Fruit fly (Drosophila melanogaster) whole organism, prepupa: ENCODE data around the gene CG11069.

Experiments
- CG1621 ChIP-seq: fragments of 200-800 bp; sonication (Bioruptor generic); optimal IDR thresholded peaks from 3 replicates; lab custom pipeline; 2018; ENCODE audit warnings: missing biosample characterization, mild to moderate bottlenecking, missing genetic modification characterization
- CG8632 ChIP-seq: fragments of 200-800 bp; sonication (Bioruptor generic); optimal IDR thresholded peaks from 3 replicates; lab custom pipeline; 2016; ENCODE audit warnings: missing biosample characterization, missing genetic modification characterization

DNA sequence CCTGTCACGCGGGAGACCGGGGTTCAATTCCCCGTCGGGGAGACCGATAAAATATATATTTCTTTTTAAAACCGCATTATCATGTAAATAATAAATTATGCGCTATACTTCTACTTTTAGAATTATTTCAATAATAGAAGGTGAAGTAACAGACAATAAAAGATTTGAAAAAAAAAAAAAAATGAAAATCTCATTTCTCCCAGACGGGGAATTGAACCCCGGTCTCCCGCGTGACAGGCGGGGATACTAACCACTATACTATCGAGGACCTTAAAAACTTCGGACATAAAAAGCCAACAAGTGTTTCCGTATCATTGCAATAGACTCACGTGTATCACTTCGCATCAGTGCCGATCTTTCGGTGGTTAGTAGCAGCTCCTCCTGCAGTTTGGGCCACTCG is 20.3 kb downstream of the CG11069 start:
- TF ChIP-seq CG1621 (tag; lab: Kevin White, UChicago) = no peak
- no peak for TF ChIP-seq CG8632 (GFP tag; lab: Kevin White, UChicago)
